Fruit fly (Drosophila melanogaster) S2 (cell line): ENCODE measurements around the gene CG34129.

Experiments used
- CG8478 ChIP-seq: fragments of >200 bp; optimal IDR thresholded peaks from 2 replicates; lab custom pipeline; 2018
- CTCF ChIP-seq, 2 experiments: fragments of >200 bp; optimal IDR thresholded peaks; 2 replicates each; lab custom pipeline; 2018

- TF ChIP-seq CG8478 (lab: Kevin White, UChicago) (no peak), CTCF (optimal IDR thresholded peaks at IDR 0.05; lab: Kevin White, UChicago) (no peak)
These were observed 44.0 kb upstream of the CG34129 start for dm6 chr3R:26235034-26235433.
